Fruit fly (Drosophila melanogaster) whole organism, embryonic: ENCODE results near the gene CG15539.

Source experiments
- Antp ChIP-seq: fragments of 200-800 bp; sonication (Bioruptor generic); optimal IDR thresholded peaks from 3 replicates; lab custom pipeline; 2016; ENCODE audit warnings: missing biosample characterization, missing genetic modification characterization
- CG10209 ChIP-seq: fragments of 200-800 bp; sonication (Bioruptor generic); optimal IDR thresholded peaks from 3 replicates; lab custom pipeline; 2017; ENCODE audit warnings: missing biosample characterization, mild to moderate bottlenecking, missing genetic modification characterization, missing genetic modification reagents
- CG11398 ChIP-seq: fragments of 200-800 bp; sonication (Bioruptor generic); optimal IDR thresholded peaks from 2 replicates; lab custom pipeline; 2016; ENCODE audit warnings: missing biosample characterization, missing genetic modification characterization
- Dref ChIP-seq: fragments of 200-800 bp; sonication (Bioruptor generic); IDR thresholded peaks from 2 replicates; pipeline ENCODE4 v1.3.6; 2022; ENCODE audit warnings: missing biosample characterization, missing genetic modification characterization
- pnt ChIP-seq: fragments of 200-800 bp; sonication (Bioruptor generic); optimal IDR thresholded peaks from 3 replicates; lab custom pipeline; 2016; ENCODE audit warnings: missing biosample characterization, missing genetic modification characterization
- row ChIP-seq: fragments of 200-800 bp; sonication (Bioruptor generic); IDR thresholded peaks from 3 replicates; pipeline ENCODE4 v1.3.6; 2022; ENCODE audit warnings: missing biosample characterization, missing genetic modification characterization
- sc ChIP-seq, 3 experiments: fragments of >200 bp in 2 of 3; fragments of 200-800 bp in 1 of 3; sonication (Bioruptor generic) in 1 of 3; optimal IDR thresholded peaks; 2 replicates in 2 of 3; 3 replicates in 1 of 3; lab custom pipeline; 2017; ENCODE audit warnings: mild to moderate bottlenecking in 1 of 3, missing biosample characterization in 1 of 3, missing genetic modification characterization in 1 of 3, missing genetic modification reagents in 1 of 3

dm6 chr3R:30529570-30529969 is 23.8 kb downstream of the CG15539 start:
- TF ChIP-seq Dref (no peak), Antp (no peak), pnt (GFP tag; lab: Kevin White, UChicago) (no peak), CG11398 (GFP tag; lab: Kevin White, UChicago) (no peak), sc (optimal IDR thresholded peaks at IDR 0.05; lab: Kevin White, UChicago) (no peak), sc (GFP tag; optimal IDR thresholded peaks at IDR 0.05; lab: Kevin White, UChicago) (no peak), row (GFP tag; lab: Robert Waterston, UW) (no peak; the same call in 2 of the 3 replicates), CG10209 (GFP tag; lab: Kevin White, UChicago) (no peak)
